Worm (Caenorhabditis elegans) whole organism, young adult: ENCODE results near the gene pqn-25.

Experiments
- B0336.3 ChIP-seq: fragments of 200-800 bp; sonication (Bioruptor generic); IDR thresholded peaks from 2 replicates; pipeline ENCODE4 v1.3.6; 2022; ENCODE audit warnings: missing genetic modification characterization, missing compliant biosample characterization
- F10E7.11 ChIP-seq: sonication (generic microtip); optimal IDR thresholded peaks from 2 replicates; lab custom pipeline; 2017; ENCODE audit warnings: mild to moderate bottlenecking, missing genetic modification characterization, moderate library complexity, missing compliant biosample characterization
- F23B12.7 ChIP-seq: sonication (generic microtip); optimal IDR thresholded peaks from 2 replicates; lab custom pipeline; 2017; ENCODE audit warnings: missing genetic modification characterization, mild to moderate bottlenecking, missing compliant biosample characterization, antibody characterized with exemption, moderate library complexity; ENCODE audit not compliant: insufficient read depth
- F49E8.2 ChIP-seq: sonication (generic microtip); optimal IDR thresholded peaks from 3 replicates; lab custom pipeline; 2017; ENCODE audit warnings: missing genetic modification characterization, mild to moderate bottlenecking, missing compliant biosample characterization, antibody characterized with exemption, moderate library complexity; ENCODE audit not compliant: insufficient read depth
- F55B11.4 ChIP-seq: sonication (generic microtip); optimal IDR thresholded peaks from 2 replicates; lab custom pipeline; 2016; ENCODE audit warnings: missing compliant biosample characterization, missing genetic modification characterization, borderline replicate concordance; ENCODE audit not compliant: insufficient read depth
- F57C9.4 ChIP-seq: sonication (generic microtip); optimal IDR thresholded peaks from 2 replicates; lab custom pipeline; 2017; ENCODE audit warnings: mild to moderate bottlenecking, missing genetic modification characterization, missing compliant biosample characterization
- T07F8.4 ChIP-seq: sonication (generic microtip); optimal IDR thresholded peaks from 2 replicates; lab custom pipeline; 2016; ENCODE audit warnings: mild to moderate bottlenecking, missing genetic modification characterization, moderate library complexity, missing compliant biosample characterization
- T26A5.8 ChIP-seq: sonication (generic microtip); optimal IDR thresholded peaks from 2 replicates; lab custom pipeline; 2016; ENCODE audit warnings: missing genetic modification characterization, missing compliant biosample characterization
- Y53F4B.3 ChIP-seq: fragments of 200-800 bp; sonication (Bioruptor generic); IDR thresholded peaks from 2 replicates; pipeline ENCODE4 v1.3.6; 2022; ENCODE audit warnings: missing genetic modification reagents, missing genetic modification characterization, missing compliant biosample characterization
- Y53G8AR.9 ChIP-seq: fragments of 200-800 bp; sonication (Bioruptor generic); conservative IDR thresholded peaks from 2 replicates; pipeline ENCODE4 v1.3.6; 2022; ENCODE audit warnings: missing genetic modification reagents, missing genetic modification characterization, missing compliant biosample characterization
- Y95B8A.8 ChIP-seq: fragments of 200-800 bp; sonication (Bioruptor generic); IDR thresholded peaks from 2 replicates; pipeline ENCODE4 v1.3.6; 2022; ENCODE audit warnings: missing genetic modification reagents, missing genetic modification characterization, missing compliant biosample characterization
- ZK185.1 ChIP-seq: sonication (generic microtip); optimal IDR thresholded peaks from 2 replicates; lab custom pipeline; 2016; ENCODE audit warnings: mild to moderate bottlenecking, missing genetic modification characterization, missing compliant biosample characterization; ENCODE audit not compliant: poor library complexity, severe bottlenecking
- akir-1 ChIP-seq: fragments of 200-800 bp; sonication (Bioruptor generic); optimal IDR thresholded peaks from 2 replicates; lab custom pipeline; 2018; ENCODE audit warnings: mild to moderate bottlenecking, missing genetic modification characterization, moderate library complexity, missing compliant biosample characterization
- aptf-2 ChIP-seq: fragments of 200-800 bp; sonication (Bioruptor generic); conservative IDR thresholded peaks from 2 replicates; pipeline ENCODE4 v1.3.6; 2022; ENCODE audit warnings: missing genetic modification reagents, missing genetic modification characterization, missing compliant biosample characterization
- atf-7 ChIP-seq: sonication (generic microtip); optimal IDR thresholded peaks from 2 replicates; lab custom pipeline; 2017; ENCODE audit warnings: mild to moderate bottlenecking, missing genetic modification characterization, missing compliant biosample characterization
- athp-1 ChIP-seq: sonication (generic microtip); optimal IDR thresholded peaks from 2 replicates; lab custom pipeline; 2017; ENCODE audit warnings: mild to moderate bottlenecking, missing genetic modification characterization, missing compliant biosample characterization
- ccch-3 ChIP-seq: fragments of 200-800 bp; sonication (Bioruptor generic); optimal IDR thresholded peaks from 2 replicates; lab custom pipeline; 2018; ENCODE audit warnings: mild to moderate bottlenecking, missing genetic modification characterization, missing compliant biosample characterization
- cebp-2 ChIP-seq: fragments of 200-800 bp; sonication (Bioruptor generic); IDR thresholded peaks from 2 replicates; pipeline ENCODE4 v1.3.6; 2022; ENCODE audit warnings: missing genetic modification characterization, missing compliant biosample characterization
- ceh-58 ChIP-seq: fragments of 200-800 bp; sonication (Bioruptor generic); IDR thresholded peaks from 2 replicates; pipeline ENCODE4 v1.3.6; 2022; ENCODE audit warnings: missing genetic modification characterization, missing compliant biosample characterization
- ceh-79 ChIP-seq: sonication (generic microtip); optimal IDR thresholded peaks from 2 replicates; lab custom pipeline; 2017; ENCODE audit warnings: mild to moderate bottlenecking, missing genetic modification characterization, missing compliant biosample characterization
- die-1 ChIP-seq: sonication (generic microtip); optimal IDR thresholded peaks from 2 replicates; lab custom pipeline; 2016; ENCODE audit warnings: missing genotype, mild to moderate bottlenecking, missing genetic modification characterization, missing compliant biosample characterization
- dpl-1 ChIP-seq: fragments of 150-350 bp; optimal IDR thresholded peaks from 2 replicates; lab custom pipeline; 2014; ENCODE audit warnings: missing biosample characterization, missing genetic modification reagents, missing genetic modification characterization
- egl-18 ChIP-seq: fragments of 200-800 bp; sonication (Bioruptor generic); IDR thresholded peaks from 2 replicates; pipeline ENCODE4 v1.3.6; 2022; ENCODE audit warnings: missing genetic modification reagents, missing genetic modification characterization, missing compliant biosample characterization
- egrh-3 ChIP-seq: fragments of 200-800 bp; sonication (Bioruptor generic); IDR thresholded peaks from 2 replicates; pipeline ENCODE4 v1.3.6; 2022; ENCODE audit warnings: missing genetic modification reagents, missing genetic modification characterization, missing compliant biosample characterization
- fkh-3 ChIP-seq: sonication (generic microtip); optimal IDR thresholded peaks from 2 replicates; lab custom pipeline; 2016; ENCODE audit warnings: mild to moderate bottlenecking, missing genetic modification characterization, missing compliant biosample characterization
- hmg-1.2 ChIP-seq: fragments of 200-800 bp; sonication (Bioruptor generic); IDR thresholded peaks from 2 replicates; pipeline ENCODE4 v1.3.6; 2022; ENCODE audit warnings: missing genetic modification reagents, missing genetic modification characterization, missing compliant biosample characterization
- hmg-20 ChIP-seq: fragments of 200-800 bp; sonication (Bioruptor generic); IDR thresholded peaks from 2 replicates; pipeline ENCODE4 v1.3.6; 2022; ENCODE audit warnings: missing genetic modification reagents, missing genetic modification characterization, missing compliant biosample characterization
- hsf-1 ChIP-seq: fragments of 200-800 bp; sonication (Bioruptor generic); IDR thresholded peaks from 2 replicates; pipeline ENCODE4 v1.3.6; 2022; ENCODE audit warnings: missing genetic modification reagents, missing genetic modification characterization, missing compliant biosample characterization
- let-526 ChIP-seq: fragments of 200-800 bp; sonication (Bioruptor generic); IDR thresholded peaks from 2 replicates; pipeline ENCODE4 v1.3.6; 2022; ENCODE audit warnings: missing genetic modification reagents, missing genetic modification characterization, missing compliant biosample characterization
- lin-26 ChIP-seq: fragments of 200-800 bp; sonication (Bioruptor generic); IDR thresholded peaks from 2 replicates; pipeline ENCODE4 v1.3.6; 2022; ENCODE audit warnings: missing genetic modification reagents, missing genetic modification characterization, missing compliant biosample characterization
- lin-54 ChIP-seq: fragments of 200-800 bp; sonication (Bioruptor generic); optimal IDR thresholded peaks from 2 replicates; lab custom pipeline; 2018; ENCODE audit warnings: mild to moderate bottlenecking, missing genetic modification characterization, missing compliant biosample characterization
- madf-6 ChIP-seq: fragments of 200-800 bp; sonication (Bioruptor generic); IDR thresholded peaks from 2 replicates; pipeline ENCODE4 v1.3.6; 2022; ENCODE audit warnings: missing genetic modification reagents, missing genetic modification characterization, missing compliant biosample characterization
- mcd-1 ChIP-seq: fragments of 200-800 bp; sonication (Bioruptor generic); IDR thresholded peaks from 2 replicates; pipeline ENCODE4 v1.3.6; 2022; ENCODE audit warnings: missing genetic modification reagents, missing genetic modification characterization, missing compliant biosample characterization
- mel-28 ChIP-seq: sonication (generic microtip); optimal IDR thresholded peaks from 2 replicates; lab custom pipeline; 2016; ENCODE audit warnings: borderline replicate concordance, mild to moderate bottlenecking, missing genetic modification characterization, missing compliant biosample characterization
- mes-4 ChIP-seq: sonication (generic microtip); optimal IDR thresholded peaks from 2 replicates; lab custom pipeline; 2016; ENCODE audit warnings: missing genotype, missing genetic modification characterization, missing compliant biosample characterization
- nfyb-1 ChIP-seq: fragments of 200-800 bp; sonication (Bioruptor generic); IDR thresholded peaks from 2 replicates; pipeline ENCODE4 v1.3.6; 2022; ENCODE audit warnings: missing genetic modification reagents, missing genetic modification characterization, missing compliant biosample characterization
- nhr-27 ChIP-seq: fragments of 200-800 bp; sonication (Bioruptor generic); optimal IDR thresholded peaks from 2 replicates; lab custom pipeline; 2018; ENCODE audit warnings: mild to moderate bottlenecking, missing genetic modification characterization, moderate library complexity, missing compliant biosample characterization
- pbrm-1 ChIP-seq: fragments of 200-800 bp; sonication (Bioruptor generic); IDR thresholded peaks from 2 replicates; pipeline ENCODE4 v1.3.6; 2022; ENCODE audit warnings: missing genetic modification reagents, missing genetic modification characterization, missing compliant biosample characterization
- pha-4 ChIP-seq: fragments of 150-350 bp; sonication (generic microtip); optimal IDR thresholded peaks from 2 replicates; lab custom pipeline; 2014; ENCODE audit warnings: missing biosample characterization, missing genetic modification reagents, missing genetic modification characterization
- rcor-1 ChIP-seq: fragments of 200-800 bp; sonication (Bioruptor generic); IDR thresholded peaks from 2 replicates; pipeline ENCODE4 v1.3.6; 2022; ENCODE audit warnings: missing genetic modification reagents, missing genetic modification characterization, missing compliant biosample characterization
- sdz-38 ChIP-seq: sonication (generic microtip); optimal IDR thresholded peaks from 2 replicates; lab custom pipeline; 2016; ENCODE audit warnings: missing genotype, missing genetic modification characterization, missing compliant biosample characterization
- snpc-1.1 ChIP-seq: sonication (generic microtip); optimal IDR thresholded peaks from 2 replicates; lab custom pipeline; 2017; ENCODE audit warnings: missing genetic modification characterization, mild to moderate bottlenecking, missing compliant biosample characterization, antibody characterized with exemption, moderate library complexity, missing genotype, missing genetic modification reagents; ENCODE audit not compliant: insufficient read depth
- snpc-1.3 ChIP-seq: sonication (generic microtip); optimal IDR thresholded peaks from 2 replicates; lab custom pipeline; 2017; ENCODE audit warnings: missing genetic modification characterization, mild to moderate bottlenecking, missing compliant biosample characterization, antibody characterized with exemption, moderate library complexity, missing genotype, missing genetic modification reagents; ENCODE audit not compliant: insufficient read depth
- somi-1 ChIP-seq: fragments of 200-800 bp; sonication (Bioruptor generic); optimal IDR thresholded peaks from 2 replicates; lab custom pipeline; 2018; ENCODE audit warnings: mild to moderate bottlenecking, missing genetic modification characterization, missing compliant biosample characterization
- tbx-9 ChIP-seq: sonication (generic microtip); optimal IDR thresholded peaks from 2 replicates; lab custom pipeline; 2016; ENCODE audit warnings: borderline replicate concordance, missing genetic modification characterization, inconsistent platforms, missing compliant biosample characterization
- xnd-1 ChIP-seq: sonication (generic microtip); optimal IDR thresholded peaks from 2 replicates; lab custom pipeline; 2016; ENCODE audit warnings: missing genotype, missing genetic modification reagents, missing genetic modification characterization, missing compliant biosample characterization
- ztf-18 ChIP-seq: sonication (generic microtip); optimal IDR thresholded peaks from 2 replicates; lab custom pipeline; 2016; ENCODE audit warnings: missing genotype, mild to moderate bottlenecking, missing genetic modification characterization, missing compliant biosample characterization
- ztf-25 ChIP-seq: fragments of 200-800 bp; sonication (Bioruptor generic); IDR thresholded peaks from 2 replicates; pipeline ENCODE4 v1.3.6; 2022; ENCODE audit warnings: missing genetic modification reagents, missing genetic modification characterization, missing compliant biosample characterization

The pqn-25 gene

DNA sequence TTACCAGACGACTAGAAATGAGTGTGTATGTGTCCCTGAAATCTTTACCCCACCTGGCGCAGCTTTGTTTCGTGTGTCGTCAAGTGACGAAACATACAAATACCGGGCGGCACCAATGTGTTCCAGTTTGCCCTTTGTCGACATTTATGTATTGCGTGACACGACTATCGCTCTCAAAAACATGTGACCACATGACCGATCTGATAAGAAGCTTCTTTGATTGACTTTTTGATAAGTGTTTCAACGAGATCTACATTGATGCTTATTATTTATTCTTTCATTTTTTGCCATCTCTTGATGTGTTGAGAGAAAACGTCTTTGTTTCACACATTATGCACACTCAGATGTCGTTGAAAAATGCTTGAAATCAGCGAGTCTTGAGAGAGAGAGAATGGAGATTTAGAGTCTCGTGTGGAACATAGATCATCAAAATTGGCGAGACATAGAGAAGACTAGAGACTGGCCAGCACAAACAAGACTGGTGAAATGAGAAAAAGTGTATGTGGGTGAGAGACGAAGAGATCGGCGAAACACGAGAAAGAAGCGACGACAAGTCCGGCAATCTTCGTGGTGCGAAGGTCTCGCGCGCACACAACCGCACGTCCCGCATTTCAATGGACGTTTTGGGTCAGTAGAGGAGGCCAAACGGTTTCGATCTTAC is 9.4 kb downstream of the pqn-25 start (continued):
- TF ChIP-seq mes-4 (tag; lab: Kevin White, UChicago) (no peak), hmg-1.2 (GFP tag; lab: Robert Waterston, UW) (peak; percentile 67; the same call in 1 of the 2 replicates), lin-54 (GFP tag; lab: Kevin White, UChicago) (no peak), atf-7 (tag; lab: Kevin White, UChicago) (peak; percentile 56), Y53F4B.3 (GFP tag; lab: Robert Waterston, UW) (no peak), ccch-3 (GFP tag; lab: Kevin White, UChicago) (no peak), F57C9.4 (tag; lab: Kevin White, UChicago) (no peak), pha-4 (tag; lab: Kevin White, UChicago) (no peak), Y53G8AR.9 (GFP tag; lab: Robert Waterston, UW) (peak; percentile 59), ceh-79 (no peak), athp-1 (tag; lab: Kevin White, UChicago) (no peak), Y95B8A.8 (peak; percentile 58), hsf-1 (GFP tag; lab: Robert Waterston, UW) (no peak), B0336.3 (GFP tag; lab: Robert Waterston, UW) (peak; percentile 67), dpl-1 (GFP tag; lab: Kevin White, UChicago) (no peak), snpc-1.1 (no peak), egrh-3 (GFP tag; lab: Robert Waterston, UW) (no peak), ZK185.1 (tag; lab: Kevin White, UChicago) (peak; percentile 14), F49E8.2 (tag; lab: Kevin White, UChicago) (no peak), egl-18 (GFP tag; lab: Robert Waterston, UW) (no peak), ztf-25 (GFP tag; lab: Robert Waterston, UW) (no peak), nfyb-1 (GFP tag; lab: Robert Waterston, UW) (peak; percentile 10; the same call in 1 of the 2 replicates), madf-6 (GFP tag; lab: Robert Waterston, UW) (no peak), F10E7.11 (tag; lab: Kevin White, UChicago) (no peak), sdz-38 (no peak), nhr-27 (no peak), fkh-3 (tag; lab: Kevin White, UChicago) (no peak), rcor-1 (GFP tag; lab: Robert Waterston, UW) (no peak), hmg-20 (GFP tag; lab: Robert Waterston, UW) (no peak), mcd-1 (GFP tag; lab: Robert Waterston, UW) (no peak), T26A5.8 (tag; lab: Kevin White, UChicago) (no peak), somi-1 (peak; percentile 18), cebp-2 (GFP tag; lab: Robert Waterston, UW) (no peak), F23B12.7 (no peak), aptf-2 (GFP tag; lab: Robert Waterston, UW) (no peak), T07F8.4 (no peak), mel-28 (tag; lab: Kevin White, UChicago) (no peak), lin-26 (GFP tag; lab: Robert Waterston, UW) (peak; percentile 9; the same call in 1 of the 2 replicates), ceh-58 (GFP tag; lab: Robert Waterston, UW) (no peak), xnd-1 (tag; lab: Kevin White, UChicago) (no peak), F55B11.4 (no peak), akir-1 (no peak), die-1 (tag; lab: Kevin White, UChicago) (no peak), pbrm-1 (GFP tag; lab: Robert Waterston, UW) (no peak; the same call in 1 of the 2 replicates), snpc-1.3 (no peak), let-526 (GFP tag; lab: Robert Waterston, UW) (no peak), ztf-18 (no peak), tbx-9 (tag; lab: Kevin White, UChicago) (no peak)
